Worm (Caenorhabditis elegans) whole organism, L4/young adult: Measurements from ENCODE around the gene C07C7.1.
"Not testable (repeated sequence)": the region's sequence is repeated elsewhere in the genome, so short reads cannot be mapped to it uniquely, and the experiment has no call there.

ENCODE experiments used
- W03F9.2 ChIP-seq: fragments of 150-350 bp; optimal IDR thresholded peaks from 2 replicates; lab custom pipeline; 2014; ENCODE audit warnings: missing biosample characterization, missing genetic modification characterization
- dao-5 ChIP-seq: sonication (generic microtip); optimal IDR thresholded peaks from 2 replicates; lab custom pipeline; 2016; ENCODE audit warnings: missing genotype, missing genetic modification characterization, moderate library complexity, missing compliant biosample characterization
- him-1 ChIP-seq: sonication (generic microtip); optimal IDR thresholded peaks from 2 replicates; lab custom pipeline; 2016; ENCODE audit warnings: missing genotype, missing genetic modification reagents, missing genetic modification characterization, missing compliant biosample characterization

Gene C07C7.1

DNA sequence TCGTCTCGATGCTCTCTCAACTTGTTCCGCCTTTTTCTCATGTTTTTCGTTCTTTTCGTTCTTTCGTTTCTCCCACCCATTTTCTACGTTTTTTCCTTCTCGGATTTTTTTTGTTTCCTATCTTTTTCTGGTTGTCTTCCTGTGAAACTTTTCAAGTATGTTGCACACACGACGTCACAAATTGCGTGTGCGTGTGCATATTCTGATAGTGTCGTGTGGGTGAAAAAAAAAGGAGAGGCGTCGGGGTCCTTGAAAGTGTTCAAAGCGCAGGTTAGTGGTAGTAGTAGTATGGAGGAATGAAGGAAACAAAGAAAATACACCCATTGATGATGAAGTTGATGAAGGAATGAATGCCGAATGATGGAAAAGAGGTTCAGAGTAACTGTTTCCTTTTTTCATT, 14.9 kb upstream of the C07C7.1 start:
- TF ChIP-seq dao-5 (no peak), W03F9.2 (tag; lab: Kevin White, UChicago) (no peak), him-1 (no peak)

DNA sequence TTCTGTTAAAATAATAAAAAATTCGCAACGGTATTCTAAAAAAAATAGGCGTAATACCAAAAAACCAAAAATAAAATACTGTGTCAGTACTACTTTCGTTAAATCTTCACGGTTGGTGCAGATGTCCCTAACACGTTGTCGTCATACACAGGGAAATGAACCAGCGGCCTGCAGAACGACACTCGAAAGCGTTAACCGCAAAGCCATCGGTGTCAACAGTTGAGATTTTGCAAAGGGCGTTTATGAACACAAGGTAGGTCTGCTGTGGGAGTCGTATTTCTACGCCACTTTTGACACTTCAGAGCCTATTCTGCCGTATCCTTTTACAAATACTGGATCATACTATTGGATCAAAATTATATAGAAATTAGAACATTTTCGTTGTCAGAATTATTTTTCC, 6.5 kb downstream of the C07C7.1 start:
- TF ChIP-seq dao-5: peak; percentile 74
- peak; percentile 69 for TF ChIP-seq him-1
- peak; percentile 33 for TF ChIP-seq W03F9.2 (tag; lab: Kevin White, UChicago)

DNA sequence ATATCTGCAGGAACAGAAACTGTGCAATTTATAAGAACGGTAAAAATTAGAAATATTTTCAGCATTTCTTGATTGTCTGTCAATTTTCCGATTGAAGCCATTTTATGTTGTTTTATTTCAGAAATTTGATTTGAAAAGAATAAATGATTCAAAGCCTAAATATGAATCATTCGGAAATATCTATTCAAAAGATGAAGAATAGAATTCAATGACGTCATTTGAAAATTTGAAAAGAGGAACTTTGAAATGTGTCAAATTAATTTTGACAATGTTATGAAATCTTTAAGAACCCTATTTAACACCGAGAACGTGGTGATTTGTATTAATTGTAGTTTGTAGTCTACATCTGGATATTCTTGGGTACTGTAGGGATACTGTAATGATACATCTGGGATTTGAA, 7.9 kb downstream of the C07C7.1 start, which contains the start of gene C46C2.5:
TSS of gene C46C2.5 (minus strand) at position 101 of the 400 bp plus-strand sequence.
- TF ChIP-seq W03F9.2 (tag; lab: Kevin White, UChicago) (no peak), dao-5 (no peak), him-1 (no peak)

DNA sequence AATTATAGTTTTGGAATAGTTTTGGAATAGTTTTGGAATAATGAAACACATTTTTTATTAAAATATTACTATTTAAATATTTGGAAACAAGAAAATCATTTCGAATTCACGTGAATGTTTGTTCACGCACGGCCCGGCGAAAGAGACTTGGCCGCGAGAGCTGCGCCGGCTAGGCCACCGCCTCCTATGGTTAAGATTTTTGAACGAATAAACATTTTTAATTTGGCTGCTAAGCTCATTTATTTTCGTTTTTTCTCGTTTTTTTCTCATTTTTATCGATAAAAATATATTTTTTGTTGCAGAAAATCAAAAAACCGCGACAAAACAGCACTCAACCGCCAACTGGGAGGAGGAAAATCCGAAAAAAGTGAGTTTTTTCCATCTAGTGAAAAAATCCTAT, 9.9 kb downstream of the C07C7.1 start, which contains the start of gene C46C2.7:
TSS of gene C46C2.7 (plus strand) at position 301 of the 400 bp plus-strand sequence.
- TF ChIP-seq W03F9.2 (tag; lab: Kevin White, UChicago); dao-5; him-1: not testable (repeated sequence)

DNA sequence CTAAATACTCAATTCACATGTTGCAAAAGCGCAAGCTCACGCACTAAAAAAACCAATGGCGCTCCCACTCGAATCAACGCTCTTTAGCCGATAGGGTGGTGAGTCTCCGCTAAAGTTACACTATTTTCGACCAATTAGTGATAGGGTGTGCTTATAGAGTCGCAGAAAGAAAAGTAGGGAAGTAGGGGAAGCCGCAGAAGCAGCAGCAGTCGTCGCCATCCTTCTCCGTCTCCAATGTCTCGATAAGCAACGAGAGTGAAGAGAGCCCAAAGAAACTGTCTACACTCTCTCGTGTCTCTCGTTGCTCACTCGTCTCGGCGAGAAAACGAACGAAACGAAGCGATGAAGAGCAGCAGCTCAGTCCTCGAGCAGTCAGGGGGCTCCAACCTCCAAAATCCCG, 12.1 kb downstream of the C07C7.1 start:
- TF ChIP-seq him-1 (peak; percentile 48), W03F9.2 (tag; lab: Kevin White, UChicago) (peak; percentile 16), dao-5 (no peak)

DNA sequence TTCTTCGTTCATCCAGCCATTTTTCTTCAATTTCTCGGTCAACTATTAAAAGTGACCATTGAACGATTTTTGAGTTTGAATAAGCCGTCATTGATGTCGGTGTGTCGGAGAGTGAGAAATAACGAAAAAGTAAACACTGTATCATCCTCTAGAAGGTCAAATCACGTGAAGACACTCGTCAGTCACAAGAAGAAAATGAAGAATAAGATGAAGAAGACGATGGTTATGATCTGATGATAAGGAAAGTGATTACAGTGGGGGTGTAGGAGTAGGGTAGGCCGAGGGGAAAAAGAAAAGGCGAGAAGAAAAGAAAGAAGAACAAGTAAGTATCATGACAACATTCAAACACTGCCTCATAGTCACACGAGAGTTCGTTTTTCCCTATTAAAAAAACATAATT, 13.5 kb downstream of the C07C7.1 start:
- peak; percentile 11 for TF ChIP-seq W03F9.2 (tag; lab: Kevin White, UChicago)
- no peak for TF ChIP-seq dao-5

DNA sequence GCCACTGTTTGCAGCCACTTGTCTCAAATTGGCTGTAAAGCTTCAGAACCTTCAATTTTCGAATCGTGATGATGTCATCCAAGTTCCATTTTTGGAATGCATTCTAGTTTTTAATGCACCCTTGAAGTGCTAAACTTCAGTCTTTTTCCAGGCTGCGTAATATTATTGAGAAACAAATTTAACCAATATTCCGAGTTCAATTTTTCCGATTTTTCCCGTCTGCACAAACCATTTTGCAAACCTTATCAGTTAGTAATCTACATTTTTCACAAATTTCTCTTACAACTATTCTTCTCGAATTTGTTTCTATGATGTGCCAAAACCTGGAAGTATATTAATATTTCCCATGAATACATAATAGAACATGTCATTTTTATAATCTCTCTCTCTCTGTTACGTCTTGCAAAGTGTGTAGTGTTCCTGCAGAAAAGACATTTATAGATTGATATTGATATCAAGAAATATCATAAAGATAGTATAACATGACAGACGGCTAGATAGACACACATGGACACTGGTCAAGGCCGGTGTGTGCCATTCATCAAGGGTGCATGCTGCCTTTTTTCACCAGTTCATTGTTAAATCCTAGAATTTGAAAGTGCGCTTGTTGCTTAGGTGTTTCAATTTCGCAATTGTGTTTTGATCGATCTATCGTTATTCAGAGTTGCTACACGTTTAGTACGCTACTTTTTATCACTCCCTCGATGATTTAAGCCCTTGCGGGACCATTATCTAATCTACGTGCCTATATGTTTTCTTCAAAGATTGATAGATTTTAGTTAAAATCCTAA, 14.7 kb downstream of the C07C7.1 start:
- TF ChIP-seq him-1 (no peak), dao-5 (no peak)

DNA sequence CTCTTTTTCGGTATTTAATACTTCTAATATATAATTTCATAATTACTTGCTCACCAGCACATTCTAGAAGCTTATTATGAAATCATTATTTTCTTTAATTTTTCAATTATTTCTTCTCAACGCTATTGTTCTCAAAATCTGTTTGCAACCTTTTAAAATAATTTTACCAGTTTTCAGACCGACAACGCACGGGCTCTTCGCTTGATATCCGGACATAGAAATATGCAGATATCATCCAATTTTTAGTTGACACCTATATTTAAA, 15.2 kb downstream of the C07C7.1 start, which contains the start of gene wnk-1:
TSS of gene wnk-1 (plus strand) at position 165 of the 264 bp plus-strand sequence.
- TF ChIP-seq him-1 (no peak), W03F9.2 (tag; lab: Kevin White, UChicago) (no peak), dao-5 (no peak)

DNA sequence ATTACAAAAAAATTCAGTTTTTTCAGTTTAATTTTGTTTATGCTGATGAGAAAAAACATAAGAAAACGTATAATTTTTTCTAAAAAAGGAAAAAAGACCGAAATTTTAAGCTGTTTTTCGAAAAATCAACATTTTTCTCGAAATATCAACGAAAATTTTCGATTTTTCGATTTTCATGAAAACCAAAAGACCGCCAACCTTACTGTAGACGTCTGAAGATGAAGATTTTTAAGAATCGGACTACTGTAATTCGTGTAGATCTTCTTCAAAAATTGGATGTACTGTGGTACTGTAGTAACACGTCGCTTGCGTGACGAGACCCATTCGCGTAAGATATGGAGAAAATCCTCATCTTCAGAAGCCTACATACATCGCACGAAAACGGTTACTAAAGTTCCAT, 26.2 kb downstream of the C07C7.1 start:
- TF ChIP-seq W03F9.2 (tag; lab: Kevin White, UChicago) (no peak), him-1 (no peak), dao-5 (no peak)

DNA sequence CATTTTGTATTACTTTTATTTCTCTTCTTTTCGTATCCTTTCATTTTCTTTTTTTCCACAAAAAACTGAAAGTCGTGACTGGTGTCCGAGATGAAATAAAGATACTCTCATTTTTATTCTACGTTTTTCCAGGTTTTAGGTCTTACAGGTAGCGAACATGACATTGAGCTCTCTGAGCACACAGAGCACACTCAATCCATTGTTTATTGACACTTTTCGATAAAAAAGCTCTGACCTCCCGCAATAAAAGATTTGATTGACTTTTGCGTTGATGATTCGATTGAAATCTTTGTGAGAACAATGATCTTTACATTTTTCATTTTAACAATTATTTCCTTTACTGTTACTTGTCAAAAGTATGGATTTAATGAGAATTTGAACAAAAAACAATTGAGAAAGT, 27.5 kb downstream of the C07C7.1 start, which contains the start of gene C46C2.6:
TSS of gene C46C2.6 (plus strand) at position 301 of the 400 bp plus-strand sequence.
- TF ChIP-seq him-1 (no peak), dao-5 (no peak), W03F9.2 (tag; lab: Kevin White, UChicago) (no peak)

DNA sequence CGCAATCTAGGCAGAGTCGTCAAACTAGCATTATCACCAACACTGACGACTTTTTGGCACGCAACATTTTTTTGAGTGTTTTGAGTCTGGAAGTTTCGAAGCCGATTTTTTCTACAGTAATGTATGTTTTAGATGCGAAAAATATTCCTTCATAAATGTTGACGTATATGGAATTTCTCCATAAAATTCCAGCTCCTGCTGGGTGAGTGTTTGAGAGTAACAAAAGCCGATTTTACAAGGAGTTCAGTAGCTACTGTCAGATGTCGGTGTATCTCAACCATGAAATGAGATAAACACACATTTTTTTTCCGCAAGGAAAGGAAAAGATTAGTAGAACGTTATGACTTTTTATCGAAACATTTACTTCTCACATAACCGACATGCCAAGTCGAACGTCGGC, 30.2 kb downstream of the C07C7.1 start:
- no peak for TF ChIP-seq W03F9.2 (tag; lab: Kevin White, UChicago)
- no peak for TF ChIP-seq him-1
- TF ChIP-seq dao-5: no peak

DNA sequence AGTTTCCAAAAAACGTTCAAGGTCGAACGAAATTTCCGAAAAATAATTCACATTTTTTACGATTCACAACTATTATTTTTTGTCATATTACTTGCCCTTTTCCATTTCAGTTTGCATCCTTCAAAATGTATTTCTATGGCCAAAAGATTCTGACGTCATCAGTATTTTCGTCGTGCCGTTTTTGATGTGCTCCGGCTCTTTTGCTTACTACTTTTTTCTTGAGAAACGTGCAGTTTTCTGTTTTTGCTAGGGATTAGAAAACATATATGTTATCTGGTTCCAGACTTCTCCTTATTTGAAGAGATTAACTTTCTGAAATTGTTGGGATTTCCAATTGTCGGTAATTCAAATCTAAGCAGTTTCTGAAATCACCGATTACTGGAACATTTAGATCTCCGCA, 31.2 kb downstream of the C07C7.1 start:
- TF ChIP-seq W03F9.2 (tag; lab: Kevin White, UChicago) (no peak), dao-5 (no peak), him-1 (no peak)

DNA sequence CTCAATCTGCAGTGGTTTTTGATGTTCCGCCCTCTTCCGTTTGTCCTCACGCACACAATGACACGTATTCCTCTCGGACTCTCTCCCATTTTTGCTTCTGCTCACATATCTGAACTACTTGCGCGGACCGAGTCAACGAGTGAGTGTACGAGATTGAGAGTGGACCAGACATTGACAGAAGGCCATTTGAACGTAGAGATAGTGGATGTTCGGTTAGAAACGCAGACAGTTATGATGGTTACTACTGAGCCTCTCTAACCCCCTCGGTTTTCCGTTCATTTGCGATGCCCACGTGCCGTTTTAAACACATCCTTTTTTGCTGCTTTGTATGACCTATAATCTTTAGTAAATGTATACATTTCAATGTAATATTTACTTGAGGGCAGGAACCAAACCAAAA, 31.8 kb downstream of the C07C7.1 start:
- no peak for TF ChIP-seq him-1
- no peak for TF ChIP-seq W03F9.2 (tag; lab: Kevin White, UChicago)
- TF ChIP-seq dao-5: no peak

DNA sequence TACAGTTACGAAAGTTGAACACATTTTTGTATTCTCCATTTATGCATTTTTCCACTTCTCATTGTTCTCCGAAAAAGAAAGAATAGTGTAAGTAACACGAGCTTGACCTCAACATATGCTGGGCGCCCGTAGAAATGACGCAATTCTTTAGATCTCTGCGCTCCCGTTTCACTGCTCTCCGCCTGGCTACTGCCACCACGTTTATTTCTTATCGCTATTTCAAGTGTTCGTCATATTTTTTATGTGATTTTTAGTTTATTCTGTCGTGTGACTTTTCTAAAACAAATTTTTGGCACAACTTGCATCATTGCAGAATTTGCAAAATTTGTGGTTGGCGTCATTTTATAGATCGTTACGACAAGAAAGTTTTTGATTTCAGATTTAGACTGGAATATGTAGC, 32.3 kb downstream of the C07C7.1 start:
- TF ChIP-seq W03F9.2 (tag; lab: Kevin White, UChicago): no peak

DNA sequence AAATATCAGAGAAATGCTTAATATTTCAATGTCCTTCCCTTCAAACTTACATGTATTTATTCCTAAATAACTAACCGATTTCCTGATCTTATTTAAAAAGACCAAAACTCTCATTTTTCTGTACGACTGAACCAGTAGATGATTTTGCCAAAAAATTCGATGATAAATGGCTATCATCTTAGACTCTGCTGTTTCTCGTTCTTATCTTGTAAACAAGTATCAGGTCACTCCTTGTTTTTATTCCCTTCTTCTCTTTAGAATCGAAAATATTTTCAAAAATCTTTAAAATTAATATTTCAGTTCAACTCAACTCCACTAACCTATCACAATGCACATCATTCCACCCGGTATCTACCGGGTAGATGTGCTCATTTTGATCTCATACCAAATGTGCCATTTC, 32.8 kb downstream of the C07C7.1 start, which contains the start of gene C46C2.2:
TSS of gene C46C2.2 (plus strand) at position 301 of the 400 bp plus-strand sequence.
- TF ChIP-seq dao-5: no peak
- no peak for TF ChIP-seq W03F9.2 (tag; lab: Kevin White, UChicago)
- no peak for TF ChIP-seq him-1

DNA sequence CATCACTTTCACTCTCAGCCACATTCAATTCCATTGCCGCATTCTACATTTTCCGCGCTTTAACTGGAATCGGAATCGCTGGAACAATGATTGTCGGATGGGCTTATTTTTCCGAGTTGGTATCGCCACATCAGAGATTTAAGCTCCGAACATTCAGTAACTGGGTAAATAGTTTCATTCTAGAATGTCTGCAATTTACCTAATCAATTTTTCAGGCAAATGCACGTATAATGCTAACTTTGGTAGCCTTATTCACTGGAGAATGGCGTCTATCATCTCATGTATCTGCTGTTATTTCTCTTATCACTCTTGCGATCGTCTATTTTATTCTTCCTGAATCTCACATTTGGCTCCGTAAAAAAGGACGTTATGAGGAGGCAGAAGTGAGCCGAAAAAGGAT, 33.8 kb downstream of the C07C7.1 start:
- TF ChIP-seq him-1: no peak
- no peak for TF ChIP-seq dao-5
